Fruit fly (Drosophila melanogaster) whole organism, prepupa: Measurements from ENCODE around the gene CG9674.
A peak's percentile ranks its signal among the peaks of the same experiment; 100 is the strongest.

Experiments
- Blimp-1 ChIP-seq: fragments of 200-800 bp; sonication (Bioruptor generic); optimal IDR thresholded peaks from 3 replicates; lab custom pipeline; 2017; ENCODE audit warnings: missing biosample characterization, missing genetic modification characterization, mild to moderate bottlenecking, moderate library complexity, missing genetic modification reagents
- CG10669 ChIP-seq: fragments of 200-800 bp; sonication (Bioruptor generic); optimal IDR thresholded peaks from 3 replicates; lab custom pipeline; 2018; ENCODE audit warnings: missing biosample characterization, mild to moderate bottlenecking, missing genetic modification characterization, moderate library complexity
- CG11294 ChIP-seq: fragments of 200-800 bp; sonication (Bioruptor generic); IDR thresholded peaks from 2 replicates; pipeline ENCODE4 v1.3.6; 2022; ENCODE audit warnings: missing biosample characterization, missing genetic modification characterization
- CG11762 ChIP-seq: fragments of 200-800 bp; sonication (Bioruptor generic); optimal IDR thresholded peaks from 3 replicates; lab custom pipeline; 2016; ENCODE audit warnings: missing biosample characterization, missing genetic modification characterization; ENCODE audit not compliant: insufficient read depth
- CG11902 ChIP-seq: fragments of 200-800 bp; sonication (Bioruptor generic); optimal IDR thresholded peaks from 3 replicates; lab custom pipeline; 2016; ENCODE audit warnings: missing biosample characterization, missing genetic modification characterization
- CG15336 ChIP-seq: fragments of 200-800 bp; sonication (Bioruptor generic); IDR thresholded peaks from 2 replicates; pipeline ENCODE4 v1.3.6; 2022; ENCODE audit warnings: missing biosample characterization, missing genetic modification characterization
- CG1621 ChIP-seq: fragments of 200-800 bp; sonication (Bioruptor generic); optimal IDR thresholded peaks from 3 replicates; lab custom pipeline; 2018; ENCODE audit warnings: missing biosample characterization, mild to moderate bottlenecking, missing genetic modification characterization
- CG16779 ChIP-seq: fragments of 200-800 bp; sonication (Bioruptor generic); optimal IDR thresholded peaks from 3 replicates; lab custom pipeline; 2017; ENCODE audit warnings: missing biosample characterization, mild to moderate bottlenecking, missing genetic modification characterization
- CG3032 ChIP-seq: fragments of 200-800 bp; optimal IDR thresholded peaks from 2 replicates; lab custom pipeline; 2019; ENCODE audit warnings: missing biosample characterization, mild to moderate bottlenecking, missing genetic modification characterization, moderate library complexity
- CG31627 ChIP-seq: fragments of 200-800 bp; sonication (Bioruptor generic); optimal IDR thresholded peaks from 3 replicates; lab custom pipeline; 2016; ENCODE audit warnings: missing biosample characterization, missing genetic modification characterization
- CG34406 ChIP-seq: fragments of 200-800 bp; sonication (Bioruptor generic); optimal IDR thresholded peaks from 3 replicates; lab custom pipeline; 2016; ENCODE audit warnings: missing biosample characterization, missing genetic modification characterization
- CG3919 ChIP-seq: fragments of 200-800 bp; sonication (Bioruptor generic); optimal IDR thresholded peaks from 3 replicates; lab custom pipeline; 2016; ENCODE audit warnings: missing biosample characterization, missing genetic modification characterization
- CG4318 ChIP-seq: fragments of 200-800 bp; sonication (Bioruptor generic); optimal IDR thresholded peaks from 3 replicates; lab custom pipeline; 2017; ENCODE audit warnings: missing biosample characterization, mild to moderate bottlenecking, missing genetic modification characterization
- CG6163 ChIP-seq: fragments of 200-800 bp; sonication (Bioruptor generic); IDR thresholded peaks from 3 replicates; pipeline ENCODE4 v1.3.6; 2022; ENCODE audit warnings: missing biosample characterization, missing genetic modification characterization
- CG6276 ChIP-seq: fragments of 200-800 bp; sonication (Bioruptor generic); optimal IDR thresholded peaks from 2 replicates; lab custom pipeline; 2017; ENCODE audit warnings: missing biosample characterization, mild to moderate bottlenecking, missing genetic modification characterization
- CG6792 ChIP-seq: fragments of 200-800 bp; sonication (Bioruptor generic); optimal IDR thresholded peaks from 3 replicates; lab custom pipeline; 2016; ENCODE audit warnings: missing biosample characterization, missing genetic modification characterization
- CG6808 ChIP-seq: fragments of 200-800 bp; sonication (Bioruptor generic); optimal IDR thresholded peaks from 3 replicates; lab custom pipeline; 2017; ENCODE audit warnings: missing biosample characterization, missing genetic modification characterization, mild to moderate bottlenecking, moderate library complexity, missing genetic modification reagents
- CG6854 ChIP-seq: fragments of 200-800 bp; sonication (Bioruptor generic); optimal IDR thresholded peaks from 2 replicates; lab custom pipeline; 2017; ENCODE audit warnings: missing biosample characterization, mild to moderate bottlenecking, missing genetic modification characterization
- CG7368 ChIP-seq: fragments of 200-800 bp; sonication (Bioruptor generic); optimal IDR thresholded peaks from 3 replicates; lab custom pipeline; 2016; ENCODE audit warnings: missing biosample characterization, missing genetic modification characterization
- CG8119 ChIP-seq: fragments of 200-800 bp; sonication (Bioruptor generic); IDR thresholded peaks from 3 replicates; pipeline ENCODE4 v1.3.6; 2022; ENCODE audit warnings: missing biosample characterization, missing genetic modification characterization
- CG8319 ChIP-seq: fragments of 200-800 bp; sonication (Bioruptor generic); optimal IDR thresholded peaks from 3 replicates; lab custom pipeline; 2016; ENCODE audit warnings: missing biosample characterization, missing genetic modification characterization
- CG9139 ChIP-seq: fragments of 200-800 bp; sonication (Bioruptor generic); optimal IDR thresholded peaks from 3 replicates; lab custom pipeline; 2017; ENCODE audit warnings: missing biosample characterization, mild to moderate bottlenecking, missing genetic modification characterization
- Eip75B ChIP-seq: fragments of 200-800 bp; sonication (Bioruptor generic); optimal IDR thresholded peaks from 3 replicates; lab custom pipeline; 2016; ENCODE audit warnings: missing biosample characterization, missing genetic modification characterization
- Eip78C ChIP-seq: fragments of 200-800 bp; sonication (Bioruptor generic); peaks from one replicate; lab custom pipeline; 2016; ENCODE audit warnings: missing biosample characterization, missing genetic modification characterization
- Eip93F ChIP-seq: fragments of 200-800 bp; sonication (Bioruptor generic); optimal IDR thresholded peaks from 2 replicates; lab custom pipeline; 2016; ENCODE audit warnings: missing biosample characterization, mild to moderate bottlenecking, missing genetic modification characterization
- Ets21C ChIP-seq: fragments of 200-800 bp; sonication (Bioruptor generic); optimal IDR thresholded peaks from 3 replicates; lab custom pipeline; 2016; ENCODE audit warnings: missing biosample characterization, missing genetic modification characterization
- Ets96B ChIP-seq: fragments of 200-800 bp; optimal IDR thresholded peaks from 2 replicates; lab custom pipeline; 2019; ENCODE audit warnings: missing biosample characterization, mild to moderate bottlenecking, missing genetic modification characterization, moderate library complexity
- Gug ChIP-seq: fragments of 200-800 bp; sonication (Bioruptor generic); IDR thresholded peaks from 2 replicates; pipeline ENCODE4 v1.3.6; 2022; ENCODE audit warnings: missing biosample characterization, missing genetic modification characterization
- Hr39 ChIP-seq: fragments of 200-800 bp; sonication (Bioruptor generic); optimal IDR thresholded peaks from 2 replicates; lab custom pipeline; 2016; ENCODE audit warnings: missing biosample characterization, missing genetic modification characterization
- Lpt ChIP-seq: fragments of 200-800 bp; sonication (Bioruptor generic); optimal IDR thresholded peaks from 3 replicates; lab custom pipeline; 2016; ENCODE audit warnings: missing biosample characterization, missing genetic modification characterization
- OdsH ChIP-seq: fragments of 200-800 bp; sonication (Bioruptor generic); optimal IDR thresholded peaks from 3 replicates; lab custom pipeline; 2016; ENCODE audit warnings: missing biosample characterization, missing genetic modification characterization
- Smox ChIP-seq: fragments of 200-800 bp; sonication (Bioruptor generic); optimal IDR thresholded peaks from 3 replicates; lab custom pipeline; 2016; ENCODE audit warnings: missing biosample characterization, missing genetic modification characterization
- Sox102F ChIP-seq: fragments of 200-800 bp; sonication (Bioruptor generic); optimal IDR thresholded peaks from 2 replicates; lab custom pipeline; 2016; ENCODE audit warnings: missing biosample characterization, mild to moderate bottlenecking, missing genetic modification characterization
- Sox14 ChIP-seq: fragments of 200-800 bp; sonication (Bioruptor generic); optimal IDR thresholded peaks from 3 replicates; lab custom pipeline; 2016; ENCODE audit warnings: missing biosample characterization, missing genetic modification characterization
- Sox15 ChIP-seq: fragments of 200-800 bp; sonication (Bioruptor generic); optimal IDR thresholded peaks from 3 replicates; lab custom pipeline; 2016; ENCODE audit warnings: missing biosample characterization, missing genetic modification characterization
- acj6 ChIP-seq: fragments of 200-800 bp; sonication (Bioruptor generic); optimal IDR thresholded peaks from 3 replicates; lab custom pipeline; 2016; ENCODE audit warnings: missing biosample characterization, missing genetic modification characterization
- cyc ChIP-seq: fragments of 200-800 bp; sonication (Bioruptor generic); optimal IDR thresholded peaks from 3 replicates; lab custom pipeline; 2016; ENCODE audit warnings: missing biosample characterization, missing genetic modification characterization
- dsx ChIP-seq: fragments of 200-800 bp; optimal IDR thresholded peaks from 3 replicates; lab custom pipeline; 2019; ENCODE audit warnings: missing biosample characterization, mild to moderate bottlenecking, missing genetic modification characterization, moderate library complexity; ENCODE audit not compliant: poor library complexity, severe bottlenecking
- esn ChIP-seq: fragments of 200-800 bp; sonication (Bioruptor generic); optimal IDR thresholded peaks from 2 replicates; lab custom pipeline; 2016; ENCODE audit warnings: missing biosample characterization, mild to moderate bottlenecking, missing genetic modification characterization, moderate library complexity
- fd59A ChIP-seq: fragments of 200-800 bp; sonication (Bioruptor generic); optimal IDR thresholded peaks from 2 replicates; lab custom pipeline; 2017; ENCODE audit warnings: missing biosample characterization, mild to moderate bottlenecking, missing genetic modification characterization, missing genetic modification reagents
- fd85E ChIP-seq: fragments of 200-800 bp; sonication (Bioruptor generic); optimal IDR thresholded peaks from 3 replicates; lab custom pipeline; 2016; ENCODE audit warnings: missing biosample characterization, missing genetic modification characterization
- fkh ChIP-seq: fragments of 200-800 bp; sonication (Bioruptor generic); optimal IDR thresholded peaks from 3 replicates; lab custom pipeline; 2017; ENCODE audit warnings: missing biosample characterization, mild to moderate bottlenecking, missing genetic modification characterization, moderate library complexity
- lz ChIP-seq: fragments of 200-800 bp; sonication (Bioruptor generic); optimal IDR thresholded peaks from 3 replicates; lab custom pipeline; 2016; ENCODE audit warnings: missing biosample characterization, missing genetic modification characterization
- pdm3 ChIP-seq: fragments of 200-800 bp; sonication (Bioruptor generic); optimal IDR thresholded peaks from 3 replicates; lab custom pipeline; 2016; ENCODE audit warnings: missing biosample characterization, missing genetic modification characterization
- salr ChIP-seq, 2 experiments: fragments of 200-800 bp; sonication (Bioruptor generic); optimal IDR thresholded peaks; 3 replicates each; lab custom pipeline; 2016 to 2018; ENCODE audit warnings: missing biosample characterization in 2 of 2, missing genetic modification characterization in 2 of 2, mild to moderate bottlenecking in 1 of 2
- spab ChIP-seq: fragments of 200-800 bp; sonication (Bioruptor generic); optimal IDR thresholded peaks from 2 replicates; lab custom pipeline; 2017; ENCODE audit warnings: missing biosample characterization, mild to moderate bottlenecking, missing genetic modification characterization, missing genetic modification reagents
- svp ChIP-seq: fragments of 200-800 bp; sonication (Bioruptor generic); peaks from one replicate; lab custom pipeline; 2016; ENCODE audit warnings: missing biosample characterization, missing genetic modification characterization
- topi ChIP-seq: fragments of 200-800 bp; sonication (Bioruptor generic); optimal IDR thresholded peaks from 3 replicates; lab custom pipeline; 2016; ENCODE audit warnings: missing biosample characterization, missing genetic modification characterization
- vri ChIP-seq: fragments of 200-800 bp; sonication (Bioruptor generic); optimal IDR thresholded peaks from 3 replicates; lab custom pipeline; 2016; ENCODE audit warnings: missing biosample characterization, mild to moderate bottlenecking, missing genetic modification characterization

The CG9674 gene

DNA sequence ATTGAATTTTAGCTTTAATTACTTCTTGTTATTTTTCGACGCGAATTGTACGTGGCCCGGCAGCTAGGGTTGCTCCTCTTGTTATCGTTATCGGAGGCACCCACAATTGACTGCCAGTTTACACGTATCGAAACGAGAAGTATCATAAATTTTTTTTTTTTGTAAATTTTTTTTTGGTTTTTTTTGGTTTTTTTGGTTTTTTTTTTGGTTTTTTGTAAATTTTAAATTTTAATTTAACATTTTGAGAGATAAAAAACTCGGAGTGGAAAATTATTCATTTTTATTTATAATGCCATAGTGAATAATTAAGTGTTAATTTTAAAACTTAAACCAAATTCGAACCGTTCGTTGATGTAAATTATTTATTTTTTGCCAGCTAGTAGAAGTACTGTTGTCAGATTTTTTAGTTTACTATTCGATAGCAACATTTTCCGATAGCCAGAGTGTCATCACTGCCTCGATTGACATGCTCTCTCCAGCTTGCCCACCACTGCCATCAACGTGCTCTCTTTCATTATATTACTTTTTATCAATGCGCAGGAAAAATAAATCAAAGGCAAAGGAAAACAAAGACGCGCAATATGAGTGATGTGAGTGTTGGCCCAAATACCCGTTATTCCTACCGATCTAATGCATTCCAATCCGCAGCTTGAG is 37.5 kb upstream of the CG9674 start, which contains the start of the genes kud and Zcchc7:
Gene kud, minus strand, starts transcription at position 72 of the 654 bp plus-strand sequence.
Gene Zcchc7, plus strand, starts transcription at position 467 of the 654 bp plus-strand sequence.
- no peak for TF ChIP-seq CG6163 (GFP tag; lab: Robert Waterston, UW)
- peak; percentile 66 for TF ChIP-seq cyc
- no peak for TF ChIP-seq CG11902 (GFP tag; lab: Kevin White, UChicago)
- TF ChIP-seq OdsH (GFP tag; lab: Kevin White, UChicago), result no peak
- peak; percentile 78 for TF ChIP-seq lz (GFP tag; lab: Kevin White, UChicago)
- TF ChIP-seq CG11762, result peak; percentile 48
- TF ChIP-seq salr (GFP tag; optimal IDR thresholded peaks at IDR 0.05; lab: Kevin White, UChicago), result no peak
- TF ChIP-seq Eip93F (GFP tag; lab: Kevin White, UChicago), result no peak
- TF ChIP-seq fkh (GFP tag; lab: Kevin White, UChicago), result no peak
- TF ChIP-seq CG16779 (tag; lab: Kevin White, UChicago), result no peak
- TF ChIP-seq vri (GFP tag; lab: Kevin White, UChicago), result no peak
- no peak for TF ChIP-seq fd85E (GFP tag; lab: Kevin White, UChicago)
- TF ChIP-seq CG6276 (GFP tag; lab: Kevin White, UChicago), result no peak
- no peak for TF ChIP-seq CG6808
- TF ChIP-seq CG6854 (GFP tag; lab: Kevin White, UChicago), result no peak
- TF ChIP-seq CG11294 (GFP tag; lab: Robert Waterston, UW), result no peak
- peak; percentile 42 for TF ChIP-seq Sox15 (GFP tag; lab: Kevin White, UChicago)
- TF ChIP-seq Lpt, result no peak
- peak; percentile 71 for TF ChIP-seq esn (GFP tag; lab: Kevin White, UChicago)
- 0 out of 2 replicates have a peak, but pooled peaks have one; percentile 7 for TF ChIP-seq CG15336 (GFP tag; lab: Robert Waterston, UW)
- peak; percentile 68 for TF ChIP-seq CG6792 (GFP tag; lab: Kevin White, UChicago)
- TF ChIP-seq Gug (GFP tag; lab: Robert Waterston, UW), result peak; percentile 37; the same call in 1 of the 2 replicates
- peak; percentile 66 for TF ChIP-seq Ets96B (tag; lab: Kevin White, UChicago)
- TF ChIP-seq Blimp-1 (GFP tag; lab: Kevin White, UChicago), result peak; percentile 49
- no peak for TF ChIP-seq CG34406 (GFP tag; lab: Kevin White, UChicago)
- TF ChIP-seq CG1621 (tag; lab: Kevin White, UChicago), result no peak
- TF ChIP-seq Eip78C, result peak; percentile 90
- TF ChIP-seq CG3919 (GFP tag; lab: Kevin White, UChicago), result peak; percentile 51
- TF ChIP-seq CG31627 (GFP tag; lab: Kevin White, UChicago), result peak; percentile 70
- peak; percentile 32 for TF ChIP-seq spab (GFP tag; lab: Kevin White, UChicago)
- TF ChIP-seq CG7368 (GFP tag; lab: Kevin White, UChicago), result no peak
- no peak for TF ChIP-seq svp (GFP tag; lab: Kevin White, UChicago)
- peak; percentile 77 for TF ChIP-seq CG3032 (tag; lab: Kevin White, UChicago)
- peak; percentile 87 for TF ChIP-seq dsx
- TF ChIP-seq fd59A (GFP tag; lab: Kevin White, UChicago), result peak; percentile 36
- TF ChIP-seq Hr39 (GFP tag; lab: Kevin White, UChicago), result no peak
- no peak for TF ChIP-seq CG8119 (GFP tag; lab: Robert Waterston, UW)
- TF ChIP-seq Sox102F (GFP tag; lab: Kevin White, UChicago), result no peak
- TF ChIP-seq pdm3, result no peak
- no peak for TF ChIP-seq topi
- peak; percentile 73 for TF ChIP-seq acj6 (GFP tag; lab: Kevin White, UChicago)
- no peak for TF ChIP-seq Smox
- TF ChIP-seq CG8319 (GFP tag; lab: Kevin White, UChicago), result no peak
- TF ChIP-seq CG10669, result no peak
- TF ChIP-seq Eip75B, result no peak
- TF ChIP-seq CG4318 (GFP tag; lab: Kevin White, UChicago), result no peak
- TF ChIP-seq CG9139 (GFP tag; lab: Kevin White, UChicago), result no peak
- peak; percentile 73 for TF ChIP-seq Sox14 (GFP tag; lab: Kevin White, UChicago)
- no peak for TF ChIP-seq Ets21C (GFP tag; lab: Kevin White, UChicago)
